Worm (Caenorhabditis elegans): ENCODE data around the gene lips-2.

- TF ChIP-seq hmg-4 (GFP tag; optimal IDR thresholded peaks at IDR 0.05) (no peak), ceh-13 (GFP tag; optimal IDR thresholded peaks at IDR 0.05) (no peak), ets-7 (tag; optimal IDR thresholded peaks at IDR 0.05) (no peak), F13C5.2 (tag; optimal IDR thresholded peaks at IDR 0.05) (no peak), ama-1 (optimal IDR thresholded peaks at IDR 0.05) (no peak), flt-1 (GFP tag; IDR thresholded peaks at IDR 0.05) (no peak), sea-1 (GFP tag; conservative IDR thresholded peaks at IDR 0.05) (no peak), tra-4 (tag; optimal IDR thresholded peaks at IDR 0.05) (no peak), B0310.2 (tag; optimal IDR thresholded peaks at IDR 0.05) (no peak), pes-1 (GFP tag; IDR thresholded peaks at IDR 0.05) (no peak), tbx-37 (GFP tag; conservative IDR thresholded peaks at IDR 0.05) (no peak), tbx-11 (GFP tag; IDR thresholded peaks at IDR 0.05) (no peak), scrt-1 (GFP tag; IDR thresholded peaks at IDR 0.05) (no peak)
Measured at ce11 chrX:12296392-12296791, 10.8 kb downstream of the lips-2 start, which contains the start of gene W06D11.2.
